Worm (Caenorhabditis elegans) whole organism, mixed stage, embryonic: ENCODE results near the gene C47E8.11.

Source experiments
- M03D4.4 ChIP-seq: sonication (generic microtip); optimal IDR thresholded peaks from 2 replicates; lab custom pipeline; 2017; ENCODE audit warnings: mild to moderate bottlenecking, missing genetic modification characterization, missing compliant biosample characterization
- bed-3 ChIP-seq: fragments of 200-800 bp; sonication (Bioruptor generic); optimal IDR thresholded peaks from 3 replicates; lab custom pipeline; 2018; ENCODE audit warnings: mild to moderate bottlenecking, missing genetic modification characterization, moderate library complexity, missing compliant biosample characterization
- blmp-1 ChIP-seq: fragments of 150-350 bp; optimal IDR thresholded peaks from 2 replicates; lab custom pipeline; 2014; ENCODE audit warnings: missing biosample characterization, missing genetic modification characterization
- ceh-39 ChIP-seq: fragments of 150-350 bp; optimal IDR thresholded peaks from 2 replicates; lab custom pipeline; 2014; ENCODE audit warnings: missing biosample characterization, missing genetic modification characterization
- ceh-43 ChIP-seq: fragments of 200-800 bp; sonication (Bioruptor generic); optimal IDR thresholded peaks from 2 replicates; lab custom pipeline; 2018; ENCODE audit warnings: mild to moderate bottlenecking, missing genetic modification characterization, moderate library complexity, missing compliant biosample characterization
- ceh-83 ChIP-seq: fragments of 200-800 bp; sonication (Bioruptor generic); optimal IDR thresholded peaks from 2 replicates; lab custom pipeline; 2018; ENCODE audit warnings: mild to moderate bottlenecking, missing genetic modification characterization, missing compliant biosample characterization
- ces-1 ChIP-seq: fragments of 150-350 bp; optimal IDR thresholded peaks from 2 replicates; lab custom pipeline; 2014; ENCODE audit warnings: missing biosample characterization, missing genetic modification reagents, missing genetic modification characterization
- cnd-1 ChIP-seq: fragments of 200-800 bp; sonication (Bioruptor generic); optimal IDR thresholded peaks from 2 replicates; lab custom pipeline; 2018; ENCODE audit warnings: mild to moderate bottlenecking, missing genetic modification characterization, missing compliant biosample characterization
- drap-1 ChIP-seq: fragments of 200-800 bp; sonication (Bioruptor generic); optimal IDR thresholded peaks from 3 replicates; lab custom pipeline; 2018; ENCODE audit warnings: mild to moderate bottlenecking, missing genetic modification characterization, missing compliant biosample characterization
- elt-1 ChIP-seq: sonication (generic microtip); optimal IDR thresholded peaks from 2 replicates; lab custom pipeline; 2017; ENCODE audit warnings: missing genetic modification characterization, mild to moderate bottlenecking, missing compliant biosample characterization, antibody characterized with exemption, moderate library complexity, borderline replicate concordance; ENCODE audit not compliant: insufficient read depth
- elt-3 ChIP-seq: fragments of 150-350 bp; optimal IDR thresholded peaks from 2 replicates; lab custom pipeline; 2014; ENCODE audit warnings: missing biosample characterization, missing genetic modification characterization
- flh-1 ChIP-seq: fragments of 200-800 bp; sonication (Bioruptor generic); optimal IDR thresholded peaks from 2 replicates; lab custom pipeline; 2018; ENCODE audit warnings: mild to moderate bottlenecking, missing genetic modification characterization, moderate library complexity, missing compliant biosample characterization
- ham-2 ChIP-seq: fragments of 200-800 bp; sonication (Bioruptor generic); optimal IDR thresholded peaks from 2 replicates; lab custom pipeline; 2018; ENCODE audit warnings: mild to moderate bottlenecking, missing genetic modification characterization, missing compliant biosample characterization
- hlh-1 ChIP-seq: fragments of 150-350 bp; optimal IDR thresholded peaks from 2 replicates; lab custom pipeline; 2014; ENCODE audit warnings: missing biosample characterization, missing genetic modification reagents, missing genetic modification characterization
- lin-13 ChIP-seq: fragments of 150-350 bp; optimal IDR thresholded peaks from 2 replicates; lab custom pipeline; 2014; ENCODE audit warnings: missing biosample characterization, missing genetic modification characterization
- lin-32 ChIP-seq: fragments of 200-800 bp; sonication (Bioruptor generic); optimal IDR thresholded peaks from 2 replicates; lab custom pipeline; 2018; ENCODE audit warnings: mild to moderate bottlenecking, missing genetic modification characterization, missing compliant biosample characterization
- lsy-2 ChIP-seq: fragments of 150-350 bp; optimal IDR thresholded peaks from 2 replicates; lab custom pipeline; 2014; ENCODE audit warnings: missing biosample characterization, missing genetic modification characterization
- mab-5 ChIP-seq: fragments of 150-350 bp; optimal IDR thresholded peaks from 2 replicates; lab custom pipeline; 2014; ENCODE audit warnings: missing biosample characterization, missing genetic modification characterization
- mep-1 ChIP-seq: fragments of 150-350 bp; optimal IDR thresholded peaks from 2 replicates; lab custom pipeline; 2017; ENCODE audit warnings: missing biosample characterization, missing genetic modification reagents, missing genetic modification characterization, inconsistent platforms
- mls-2 ChIP-seq: sonication (generic microtip); optimal IDR thresholded peaks from 2 replicates; lab custom pipeline; 2016; ENCODE audit warnings: mild to moderate bottlenecking, missing genetic modification characterization, moderate library complexity, missing compliant biosample characterization
- nhr-12 ChIP-seq: fragments of 150-350 bp; optimal IDR thresholded peaks from 2 replicates; lab custom pipeline; 2014; ENCODE audit warnings: missing biosample characterization, missing genetic modification characterization
- nhr-2 ChIP-seq: fragments of 150-350 bp; optimal IDR thresholded peaks from 2 replicates; lab custom pipeline; 2014; ENCODE audit warnings: missing biosample characterization, missing genetic modification characterization
- nhr-237 ChIP-seq: fragments of 150-350 bp; optimal IDR thresholded peaks from 2 replicates; lab custom pipeline; 2014; ENCODE audit warnings: missing biosample characterization, missing genetic modification characterization
- nhr-28 ChIP-seq: fragments of 150-350 bp; optimal IDR thresholded peaks from 2 replicates; lab custom pipeline; 2014; ENCODE audit warnings: missing biosample characterization, missing genetic modification characterization
- nhr-76 ChIP-seq: sonication (generic microtip); optimal IDR thresholded peaks from 2 replicates; lab custom pipeline; 2017; ENCODE audit warnings: missing biosample characterization, missing genetic modification characterization
- pha-4 ChIP-seq: fragments of 150-350 bp; optimal IDR thresholded peaks from 2 replicates; lab custom pipeline; 2018; ENCODE audit warnings: missing biosample characterization, missing genetic modification reagents, missing genetic modification characterization
- sem-2 ChIP-seq: fragments of 200-800 bp; sonication (Bioruptor generic); optimal IDR thresholded peaks from 2 replicates; lab custom pipeline; 2018; ENCODE audit warnings: mild to moderate bottlenecking, missing genetic modification characterization, missing compliant biosample characterization
- snpc-4 ChIP-seq: fragments of 150-350 bp; optimal IDR thresholded peaks from 2 replicates; lab custom pipeline; 2014; ENCODE audit warnings: missing biosample characterization, missing genetic modification characterization
- sptf-1 ChIP-seq: sonication (generic microtip); optimal IDR thresholded peaks from 2 replicates; lab custom pipeline; 2017; ENCODE audit warnings: mild to moderate bottlenecking, missing genetic modification characterization, moderate library complexity, missing compliant biosample characterization
- tbx-8 ChIP-seq: fragments of 200-800 bp; sonication (Bioruptor generic); optimal IDR thresholded peaks from 2 replicates; lab custom pipeline; 2018; ENCODE audit warnings: mild to moderate bottlenecking, missing genetic modification characterization, moderate library complexity, missing compliant biosample characterization
- unc-120 ChIP-seq: sonication (generic microtip); optimal IDR thresholded peaks from 2 replicates; lab custom pipeline; 2017; ENCODE audit warnings: missing genetic modification characterization, missing compliant biosample characterization; ENCODE audit not compliant: poor library complexity, severe bottlenecking
- unc-39 ChIP-seq: fragments of 150-350 bp; optimal IDR thresholded peaks from 2 replicates; lab custom pipeline; 2014; ENCODE audit warnings: missing biosample characterization, missing genetic modification characterization
- unc-62 ChIP-seq: fragments of 150-350 bp; optimal IDR thresholded peaks from 2 replicates; lab custom pipeline; 2014; ENCODE audit warnings: missing biosample characterization, missing genetic modification reagents, missing genetic modification characterization
- zip-8 ChIP-seq: fragments of 150-350 bp; optimal IDR thresholded peaks from 2 replicates; lab custom pipeline; 2014; ENCODE audit warnings: missing biosample characterization, missing genetic modification characterization
- ztf-11 ChIP-seq: fragments of 150-350 bp; optimal IDR thresholded peaks from 2 replicates; lab custom pipeline; 2014; ENCODE audit warnings: missing biosample characterization, missing genetic modification characterization

The C47E8.11 gene

DNA sequence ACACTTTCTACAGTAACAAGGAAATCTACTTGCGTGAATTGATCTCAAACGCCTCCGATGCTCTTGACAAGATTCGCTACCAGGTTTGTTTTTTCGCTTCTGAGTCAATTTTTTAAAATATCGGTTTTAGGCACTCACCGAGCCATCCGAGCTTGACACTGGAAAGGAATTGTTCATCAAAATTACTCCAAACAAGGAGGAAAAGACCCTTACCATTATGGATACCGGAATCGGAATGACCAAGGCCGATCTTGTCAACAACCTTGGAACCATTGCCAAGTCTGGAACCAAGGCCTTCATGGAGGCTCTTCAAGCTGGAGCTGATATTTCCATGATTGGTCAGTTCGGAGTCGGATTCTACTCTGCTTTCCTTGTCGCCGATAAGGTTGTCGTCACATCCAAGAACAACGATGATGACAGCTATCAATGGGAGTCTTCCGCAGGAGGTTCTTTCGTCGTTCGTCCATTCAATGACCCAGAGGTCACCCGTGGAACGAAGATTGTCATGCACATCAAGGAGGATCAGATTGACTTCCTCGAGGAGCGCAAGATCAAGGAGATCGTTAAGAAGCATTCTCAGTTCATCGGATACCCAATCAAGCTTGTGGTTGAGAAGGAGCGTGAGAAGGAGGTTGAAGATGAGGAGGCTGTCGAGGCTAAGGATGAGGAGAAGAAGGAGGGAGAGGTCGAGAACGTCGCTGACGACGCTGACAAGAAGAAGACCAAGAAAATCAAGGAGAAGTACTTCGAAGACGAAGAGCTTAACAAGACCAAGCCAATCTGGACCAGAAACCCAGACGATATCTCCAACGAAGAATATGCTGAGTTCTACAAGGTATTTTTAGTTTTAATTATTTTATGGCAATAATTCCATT, 1.9 kb upstream of the C47E8.11 start:
- TF ChIP-seq nhr-76 (tag; lab: Kevin White, UChicago) (no peak), mep-1 (tag; lab: Kevin White, UChicago) (no peak), mls-2 (no peak), tbx-8 (GFP tag; lab: Kevin White, UChicago) (no peak), flh-1 (GFP tag; lab: Kevin White, UChicago) (no peak), elt-1 (tag; lab: Kevin White, UChicago) (no peak), drap-1 (no peak), pha-4 (tag; lab: Kevin White, UChicago) (no peak), ceh-83 (GFP tag; lab: Kevin White, UChicago) (no peak), lin-32 (GFP tag; lab: Kevin White, UChicago) (no peak), blmp-1 (no peak), ceh-39 (tag; lab: Kevin White, UChicago) (no peak), M03D4.4 (tag; lab: Kevin White, UChicago) (no peak), unc-39 (tag; lab: Kevin White, UChicago) (no peak), mab-5 (no peak), lsy-2 (tag; lab: Kevin White, UChicago) (no peak), zip-8 (tag; lab: Kevin White, UChicago) (no peak), nhr-28 (no peak), nhr-12 (tag; lab: Kevin White, UChicago) (no peak), ztf-11 (tag; lab: Kevin White, UChicago) (no peak)

ce11 chrV:14687106-14687964, 1.1 kb upstream of the C47E8.11 start:
- TF ChIP-seq elt-3 (tag; lab: Kevin White, UChicago) (no peak), ceh-83 (GFP tag; lab: Kevin White, UChicago) (no peak), sem-2 (GFP tag; lab: Kevin White, UChicago) (no peak), cnd-1 (tag; lab: Kevin White, UChicago) (peak; percentile 20), nhr-76 (tag; lab: Kevin White, UChicago) (no peak)

ce11 chrV:14689060-14689750, 789 bp downstream of the C47E8.11 start, which contains the start of gene gasr-8:
Gene gasr-8, plus strand, starts transcription at chrV:14689110.
- TF ChIP-seq nhr-76 (tag; lab: Kevin White, UChicago) (no peak), blmp-1 (no peak), ceh-43 (GFP tag; lab: Kevin White, UChicago) (no peak), ztf-11 (tag; lab: Kevin White, UChicago) (no peak), nhr-237 (tag; lab: Kevin White, UChicago) (no peak), elt-1 (tag; lab: Kevin White, UChicago) (peak; percentile 8), flh-1 (GFP tag; lab: Kevin White, UChicago) (no peak), lsy-2 (tag; lab: Kevin White, UChicago) (peak; percentile 7), ceh-83 (GFP tag; lab: Kevin White, UChicago) (peak; percentile 85), sptf-1 (tag; lab: Kevin White, UChicago) (peak; percentile 6), lin-32 (GFP tag; lab: Kevin White, UChicago) (no peak), cnd-1 (tag; lab: Kevin White, UChicago) (peak; percentile 75), drap-1 (peak; percentile 88), nhr-12 (tag; lab: Kevin White, UChicago) (no peak), mab-5 (no peak), sem-2 (GFP tag; lab: Kevin White, UChicago) (peak; percentile 51), zip-8 (tag; lab: Kevin White, UChicago) (no peak), tbx-8 (GFP tag; lab: Kevin White, UChicago) (peak; percentile 54), unc-62 (GFP tag; lab: Kevin White, UChicago) (no peak), nhr-28 (no peak), snpc-4 (no peak), ceh-39 (tag; lab: Kevin White, UChicago) (no peak), unc-120 (no peak), lin-13 (tag; lab: Kevin White, UChicago) (no peak), M03D4.4 (tag; lab: Kevin White, UChicago) (peak; percentile 54), bed-3 (GFP tag; lab: Kevin White, UChicago) (peak; percentile 44), ham-2 (GFP tag; lab: Kevin White, UChicago) (no peak), elt-3 (tag; lab: Kevin White, UChicago) (no peak), mep-1 (tag; lab: Kevin White, UChicago) (peak; percentile 6), pha-4 (tag; lab: Kevin White, UChicago) (no peak), mls-2 (no peak), unc-39 (tag; lab: Kevin White, UChicago) (no peak), hlh-1 (no peak), nhr-2 (tag; lab: Kevin White, UChicago) (no peak), ces-1 (GFP tag; lab: Kevin White, UChicago) (no peak)
